Worm (Caenorhabditis elegans) whole organism, young adult: ENCODE measurements around the gene brp-1.

Source experiments
- F49E8.2 ChIP-seq: sonication (generic microtip); optimal IDR thresholded peaks from 3 replicates; lab custom pipeline; 2017; ENCODE audit warnings: missing genetic modification characterization, mild to moderate bottlenecking, missing compliant biosample characterization, antibody characterized with exemption, moderate library complexity; ENCODE audit not compliant: insufficient read depth
- F55B11.4 ChIP-seq: sonication (generic microtip); optimal IDR thresholded peaks from 2 replicates; lab custom pipeline; 2016; ENCODE audit warnings: missing compliant biosample characterization, missing genetic modification characterization, borderline replicate concordance; ENCODE audit not compliant: insufficient read depth
- F57C9.4 ChIP-seq: sonication (generic microtip); optimal IDR thresholded peaks from 2 replicates; lab custom pipeline; 2017; ENCODE audit warnings: mild to moderate bottlenecking, missing genetic modification characterization, missing compliant biosample characterization
- K12H6.12 ChIP-seq: fragments of 200-800 bp; sonication (Bioruptor generic); optimal IDR thresholded peaks from 2 replicates; lab custom pipeline; 2018; ENCODE audit warnings: mild to moderate bottlenecking, missing genetic modification characterization, missing compliant biosample characterization
- Y67H2A.10 ChIP-seq: fragments of 200-800 bp; sonication (Bioruptor generic); conservative IDR thresholded peaks from 2 replicates; pipeline ENCODE4 v1.3.6; 2022; ENCODE audit warnings: missing genetic modification reagents, missing genetic modification characterization, missing compliant biosample characterization
- atf-7 ChIP-seq: sonication (generic microtip); optimal IDR thresholded peaks from 2 replicates; lab custom pipeline; 2017; ENCODE audit warnings: mild to moderate bottlenecking, missing genetic modification characterization, missing compliant biosample characterization
- bed-1 ChIP-seq: fragments of 200-800 bp; sonication (Bioruptor generic); IDR thresholded peaks from 2 replicates; pipeline ENCODE4 v1.3.6; 2022; ENCODE audit warnings: missing genetic modification reagents, missing genetic modification characterization, missing compliant biosample characterization
- bed-2 ChIP-seq: fragments of 200-800 bp; sonication (Bioruptor generic); IDR thresholded peaks from 2 replicates; pipeline ENCODE4 v1.3.6; 2022; ENCODE audit warnings: missing genetic modification reagents, missing genetic modification characterization, missing compliant biosample characterization
- cebp-1 ChIP-seq, 2 experiments: fragments of 200-800 bp in 1 of 2; sonication (Bioruptor generic) in 1 of 2; sonication (generic microtip) in 1 of 2; IDR thresholded peaks in 1 of 2; optimal IDR thresholded peaks in 1 of 2; 2 replicates each; pipeline versions ENCODE4 v1.3.6 to Lab custom; 2017 to 2022; ENCODE audit warnings: missing compliant biosample characterization in 2 of 2, missing genetic modification characterization in 2 of 2, mild to moderate bottlenecking in 1 of 2, missing genetic modification reagents in 1 of 2, moderate library complexity in 1 of 2
- ceh-91 ChIP-seq: fragments of 200-800 bp; sonication (Bioruptor generic); IDR thresholded peaks from 2 replicates; pipeline ENCODE4 v1.3.6; 2022; ENCODE audit warnings: missing genetic modification reagents, missing genetic modification characterization, missing compliant biosample characterization
- chd-7 ChIP-seq: sonication (generic microtip); optimal IDR thresholded peaks from 2 replicates; lab custom pipeline; 2016; ENCODE audit warnings: mild to moderate bottlenecking, missing genetic modification characterization, moderate library complexity, missing compliant biosample characterization
- dox-1 ChIP-seq: fragments of 200-800 bp; sonication (Bioruptor generic); IDR thresholded peaks from 2 replicates; pipeline ENCODE4 v1.3.6; 2022; ENCODE audit warnings: missing genetic modification reagents, missing genetic modification characterization, missing compliant biosample characterization
- dpff-1 ChIP-seq: sonication (generic microtip); optimal IDR thresholded peaks from 2 replicates; lab custom pipeline; 2017; ENCODE audit warnings: mild to moderate bottlenecking, missing genetic modification characterization, missing compliant biosample characterization
- efl-1 ChIP-seq: fragments of 150-350 bp; optimal IDR thresholded peaks from 2 replicates; lab custom pipeline; 2014; ENCODE audit warnings: missing biosample characterization, missing genetic modification reagents, missing genetic modification characterization
- hmg-1.2 ChIP-seq: fragments of 200-800 bp; sonication (Bioruptor generic); IDR thresholded peaks from 2 replicates; pipeline ENCODE4 v1.3.6; 2022; ENCODE audit warnings: missing genetic modification reagents, missing genetic modification characterization, missing compliant biosample characterization
- lag-1 ChIP-seq: fragments of 200-800 bp; sonication (Bioruptor generic); IDR thresholded peaks from 2 replicates; pipeline ENCODE4 v1.3.6; 2022; ENCODE audit warnings: missing genetic modification reagents, missing genetic modification characterization, missing compliant biosample characterization
- lin-40 ChIP-seq: sonication (generic microtip); optimal IDR thresholded peaks from 2 replicates; lab custom pipeline; 2016; ENCODE audit warnings: missing genetic modification characterization, mild to moderate bottlenecking, missing compliant biosample characterization, missing genotype, missing genetic modification reagents
- madf-10 ChIP-seq: sonication (generic microtip); optimal IDR thresholded peaks from 2 replicates; lab custom pipeline; 2016; ENCODE audit warnings: mild to moderate bottlenecking, missing genetic modification characterization, missing compliant biosample characterization
- madf-6 ChIP-seq: fragments of 200-800 bp; sonication (Bioruptor generic); IDR thresholded peaks from 2 replicates; pipeline ENCODE4 v1.3.6; 2022; ENCODE audit warnings: missing genetic modification reagents, missing genetic modification characterization, missing compliant biosample characterization
- mcd-1 ChIP-seq: fragments of 200-800 bp; sonication (Bioruptor generic); IDR thresholded peaks from 2 replicates; pipeline ENCODE4 v1.3.6; 2022; ENCODE audit warnings: missing genetic modification reagents, missing genetic modification characterization, missing compliant biosample characterization
- mes-4 ChIP-seq: sonication (generic microtip); optimal IDR thresholded peaks from 2 replicates; lab custom pipeline; 2016; ENCODE audit warnings: missing genotype, missing genetic modification characterization, missing compliant biosample characterization
- nhr-179 ChIP-seq: sonication (generic microtip); optimal IDR thresholded peaks from 2 replicates; lab custom pipeline; 2016; ENCODE audit warnings: mild to moderate bottlenecking, missing genetic modification characterization, missing compliant biosample characterization
- pbrm-1 ChIP-seq: fragments of 200-800 bp; sonication (Bioruptor generic); IDR thresholded peaks from 2 replicates; pipeline ENCODE4 v1.3.6; 2022; ENCODE audit warnings: missing genetic modification reagents, missing genetic modification characterization, missing compliant biosample characterization
- rec-8 ChIP-seq, 2 experiments: sonication (generic microtip); optimal IDR thresholded peaks; 2 replicates each; lab custom pipeline; 2016; ENCODE audit warnings: mild to moderate bottlenecking in 2 of 2, missing genetic modification characterization in 2 of 2, missing genetic modification reagents in 2 of 2, missing genotype in 2 of 2, missing biosample characterization in 1 of 2, missing compliant biosample characterization in 1 of 2, moderate library complexity in 1 of 2
- rpc-1 ChIP-seq, 2 experiments: fragments of 150-350 bp in 1 of 2; sonication (generic microtip) in 1 of 2; optimal IDR thresholded peaks; 2 replicates each; lab custom pipeline; 2014 to 2018; ENCODE audit warnings: missing biosample characterization in 1 of 2, missing genetic modification characterization in 1 of 2, missing genetic modification reagents in 1 of 2, missing genotype in 1 of 2
- somi-1 ChIP-seq: fragments of 200-800 bp; sonication (Bioruptor generic); optimal IDR thresholded peaks from 2 replicates; lab custom pipeline; 2018; ENCODE audit warnings: mild to moderate bottlenecking, missing genetic modification characterization, missing compliant biosample characterization
- tlf-1 ChIP-seq: fragments of 200-800 bp; sonication (Bioruptor generic); optimal IDR thresholded peaks from 2 replicates; lab custom pipeline; 2018; ENCODE audit warnings: mild to moderate bottlenecking, missing genetic modification characterization, missing compliant biosample characterization
- unc-62 ChIP-seq: fragments of 150-350 bp; optimal IDR thresholded peaks from 2 replicates; lab custom pipeline; 2014; ENCODE audit warnings: missing biosample characterization, missing genetic modification reagents, missing genetic modification characterization
- xnd-1 ChIP-seq: sonication (generic microtip); optimal IDR thresholded peaks from 2 replicates; lab custom pipeline; 2016; ENCODE audit warnings: missing genotype, missing genetic modification reagents, missing genetic modification characterization, missing compliant biosample characterization
- zfh-2 ChIP-seq: fragments of 200-800 bp; sonication (Bioruptor generic); conservative IDR thresholded peaks from 2 replicates; pipeline ENCODE4 v1.3.6; 2022; ENCODE audit warnings: missing genetic modification reagents, missing genetic modification characterization, missing compliant biosample characterization
- ztf-18 ChIP-seq: sonication (generic microtip); optimal IDR thresholded peaks from 2 replicates; lab custom pipeline; 2016; ENCODE audit warnings: missing genotype, mild to moderate bottlenecking, missing genetic modification characterization, missing compliant biosample characterization

Gene brp-1

DNA sequence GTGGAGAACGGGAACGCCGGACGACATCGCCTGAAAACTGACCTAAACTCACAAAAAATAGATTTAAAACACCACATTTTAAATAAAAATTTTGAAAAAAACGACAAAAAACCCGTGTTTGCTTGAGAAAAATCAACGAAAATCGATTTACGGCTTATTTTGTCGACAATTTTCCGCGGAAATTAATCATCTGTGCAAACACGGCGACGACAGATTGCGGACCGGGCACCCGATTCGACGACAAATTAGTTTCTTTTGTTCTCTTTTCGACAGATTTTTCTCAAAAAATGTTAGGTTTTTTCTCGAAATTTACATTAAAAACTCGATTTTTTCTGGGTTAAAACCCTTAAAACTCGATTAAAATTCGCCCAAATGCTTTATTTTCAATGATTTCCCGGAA, 38.1 kb downstream of the brp-1 start, which contains the start of gene arx-3:
Gene arx-3, minus strand, starts transcription at position 30 of the 400 bp plus-strand sequence.
- TF ChIP-seq efl-1 (GFP tag; lab: Kevin White, UChicago) (peak; percentile 23), rec-8 (tag; optimal IDR thresholded peaks at IDR 0.05; lab: Kevin White, UChicago) (no peak), madf-6 (0 out of 2 replicates have a peak, but pooled peaks have one; percentile 20), pbrm-1 (0 out of 2 replicates have a peak, but pooled peaks have one; percentile 7), hmg-1.2 (GFP tag; lab: Robert Waterston, UW) (0 out of 2 replicates have a peak, but pooled peaks have one; percentile 12), mcd-1 (GFP tag; lab: Robert Waterston, UW) (peak; percentile 20; the same call in 1 of the 2 replicates), chd-7 (tag; lab: Kevin White, UChicago) (no peak), dox-1 (GFP tag; lab: Robert Waterston, UW) (0 out of 2 replicates have a peak, but pooled peaks have one; percentile 10), lin-40 (tag; lab: Kevin White, UChicago) (peak; percentile 7)
- TF ChIP-seq, all 124 proteins: peak for 7

DNA sequence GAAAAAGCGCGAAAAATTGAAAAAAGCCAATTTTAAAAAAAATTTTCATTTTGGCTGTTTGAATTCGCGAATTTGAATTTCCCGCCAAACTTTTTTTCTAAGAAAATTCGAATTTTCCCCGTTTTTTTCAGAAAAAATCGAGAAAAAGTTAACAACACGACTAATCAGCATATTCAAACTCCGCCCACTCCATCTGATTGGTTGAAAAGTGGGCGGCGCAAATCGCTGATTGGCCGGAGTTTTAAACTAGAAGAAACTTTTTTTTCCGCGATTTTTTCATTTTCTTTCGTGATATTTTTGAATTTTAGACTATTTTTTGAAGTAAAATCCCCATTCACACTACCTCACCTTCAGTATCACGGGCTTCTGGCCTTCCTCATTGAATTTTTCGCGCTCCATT, 39.2 kb downstream of the brp-1 start:
- no peak for TF ChIP-seq atf-7
- no peak for TF ChIP-seq rpc-1 (optimal IDR thresholded peaks at IDR 0.05; lab: Kevin White, UChicago)
- TF ChIP-seq rpc-1 (tag; optimal IDR thresholded peaks at IDR 0.05; lab: Kevin White, UChicago) = no peak
- no peak for TF ChIP-seq lag-1 (GFP tag; lab: Robert Waterston, UW)
- TF ChIP-seq Y67H2A.10 (GFP tag; lab: Robert Waterston, UW) = no peak
- TF ChIP-seq dpff-1 (tag; lab: Kevin White, UChicago) = no peak
- no peak for TF ChIP-seq tlf-1 (GFP tag; lab: Kevin White, UChicago)
- TF ChIP-seq xnd-1 (tag; lab: Kevin White, UChicago) = no peak
- no peak for TF ChIP-seq cebp-1 (GFP tag; IDR thresholded peaks at IDR 0.05; lab: Robert Waterston, UW)
- no peak for TF ChIP-seq cebp-1 (tag; optimal IDR thresholded peaks at IDR 0.05; lab: Kevin White, UChicago)
- TF ChIP-seq F55B11.4 = no peak
- TF ChIP-seq hmg-1.2 (GFP tag; lab: Robert Waterston, UW) = no peak
- TF ChIP-seq F49E8.2 (tag; lab: Kevin White, UChicago) = no peak
- no peak for TF ChIP-seq unc-62 (GFP tag; lab: Kevin White, UChicago)
- TF ChIP-seq somi-1 (GFP tag; lab: Kevin White, UChicago) = no peak
- TF ChIP-seq ceh-91 (GFP tag; lab: Robert Waterston, UW) = no peak
- TF ChIP-seq mes-4 (tag; lab: Kevin White, UChicago) = no peak

DNA sequence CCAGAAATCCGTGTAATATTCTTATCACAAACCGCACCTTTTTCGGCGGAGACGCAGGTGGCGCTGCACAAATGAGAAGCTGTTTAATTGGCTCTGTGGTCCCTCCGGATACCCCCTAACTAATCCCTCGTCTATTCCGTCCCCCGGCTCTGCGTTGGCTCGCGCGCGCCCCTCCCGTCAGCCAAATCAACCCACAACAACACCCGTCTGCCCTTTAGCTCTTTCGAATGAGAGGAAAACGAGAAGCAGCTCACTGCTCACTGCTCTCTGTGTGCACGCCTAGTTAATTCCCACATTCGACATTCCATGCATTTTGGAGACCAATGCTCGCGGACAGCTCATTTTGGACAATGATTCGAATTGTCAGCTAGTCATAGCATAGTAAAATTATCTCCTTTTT, 39.7 kb downstream of the brp-1 start:
- TF ChIP-seq unc-62 (GFP tag; lab: Kevin White, UChicago) = no peak
- no peak for TF ChIP-seq K12H6.12 (tag; lab: Kevin White, UChicago)
- TF ChIP-seq bed-1 (GFP tag; lab: Robert Waterston, UW) = no peak
- TF ChIP-seq chd-7 (tag; lab: Kevin White, UChicago) = no peak
- no peak for TF ChIP-seq madf-10 (tag; lab: Kevin White, UChicago)
- TF ChIP-seq zfh-2 (GFP tag; lab: Robert Waterston, UW) = peak; percentile 70
- no peak for TF ChIP-seq nhr-179 (tag; lab: Kevin White, UChicago)
- no peak for TF ChIP-seq ztf-18 (tag; lab: Kevin White, UChicago)
- TF ChIP-seq bed-2 (GFP tag; lab: Robert Waterston, UW) = no peak

DNA sequence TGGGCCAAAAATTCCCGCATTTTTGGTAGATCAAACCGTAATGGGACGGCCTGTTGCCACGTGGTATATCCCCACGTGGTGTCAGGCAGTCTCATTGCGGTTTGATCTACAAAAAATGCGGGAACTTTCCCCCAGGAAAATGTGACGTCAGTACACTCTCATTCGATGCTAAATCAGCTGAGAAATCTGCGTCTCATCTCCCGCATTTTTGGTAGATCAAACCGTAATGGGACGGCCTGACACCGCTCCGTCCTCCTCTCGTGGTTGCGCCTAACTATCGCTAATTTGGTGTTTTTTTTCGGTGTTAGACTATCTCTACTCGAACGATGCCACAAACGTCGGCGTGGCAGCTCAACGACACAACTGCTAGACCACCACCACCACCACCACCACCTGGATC, 41.1 kb downstream of the brp-1 start, which contains the start of gene zyg-8:
Gene zyg-8, plus strand, starts transcription at position 301 of the 400 bp plus-strand sequence.
- TF ChIP-seq F57C9.4 (no peak), zfh-2 (GFP tag; lab: Robert Waterston, UW) (0 out of 2 replicates have a peak, but pooled peaks have one; percentile 15)
